Worm (Caenorhabditis elegans): ENCODE data around the gene srbc-6.

ce11 chrV:3151862-3152261 lies 18.1 kb upstream of the srbc-6 start, which contains the start of gene srab-6:
- TF ChIP-seq ama-1 (optimal IDR thresholded peaks at IDR 0.05): no peak
- no peak for TF ChIP-seq ceh-63 (GFP tag; optimal IDR thresholded peaks at IDR 0.05)
- TF ChIP-seq ces-1 (GFP tag; optimal IDR thresholded peaks at IDR 0.05): no peak
- no peak for TF ChIP-seq blmp-1 (tag; optimal IDR thresholded peaks at IDR 0.05)
- no peak for TF ChIP-seq nhr-76 (tag; optimal IDR thresholded peaks at IDR 0.05)
- TF ChIP-seq fos-1 (tag; optimal IDR thresholded peaks at IDR 0.05): no peak
- TF ChIP-seq pax-3 (tag; optimal IDR thresholded peaks at IDR 0.05): no peak
- no peak for TF ChIP-seq isw-1 (GFP tag; IDR thresholded peaks at IDR 0.05)
- no peak for TF ChIP-seq hpl-2 (GFP tag; optimal IDR thresholded peaks at IDR 0.05)
- no peak for TF ChIP-seq unc-62 (GFP tag; optimal IDR thresholded peaks at IDR 0.05)
- no peak for TF ChIP-seq snpc-4 (tag; optimal IDR thresholded peaks at IDR 0.05)
- no peak for TF ChIP-seq mep-1 (tag; optimal IDR thresholded peaks at IDR 0.05)

Measured in whole organism, L1 larva.